Worm (Caenorhabditis elegans): ENCODE results near the gene F38E11.6.

Gene F38E11.6

ce11 chrIV:9422408-9422807 lies 44.9 kb downstream of the F38E11.6 start, which contains the start of gene F56D5.9:
Gene F56D5.9, minus strand, starts transcription at chrIV:9422508.
- TF ChIP-seq klf-2 (GFP tag; conservative IDR thresholded peaks at IDR 0.05) = no peak
- no peak for TF ChIP-seq tab-1 (GFP tag; IDR thresholded peaks at IDR 0.05)
- no peak for TF ChIP-seq T22C8.4 (GFP tag; IDR thresholded peaks at IDR 0.05)
- TF ChIP-seq ztf-29 (GFP tag; IDR thresholded peaks at IDR 0.05) = no peak
- no peak for TF ChIP-seq cog-1 (tag; optimal IDR thresholded peaks at IDR 0.05)
- no peak for TF ChIP-seq ref-1 (GFP tag; conservative IDR thresholded peaks at IDR 0.05)
- TF ChIP-seq med-1 (GFP tag; optimal IDR thresholded peaks at IDR 0.05; ENCODE audit: insufficient read depth) = no peak
- TF ChIP-seq flt-1 (GFP tag; IDR thresholded peaks at IDR 0.05) = no peak
- no peak for TF ChIP-seq ztf-23 (GFP tag; IDR thresholded peaks at IDR 0.05)
